Fruit fly (Drosophila melanogaster) whole organism, embryonic: ENCODE data around the gene soti.

ENCODE experiments used
- Antp ChIP-seq: fragments of 200-800 bp; sonication (Bioruptor generic); optimal IDR thresholded peaks from 3 replicates; lab custom pipeline; 2016; ENCODE audit warnings: missing biosample characterization, missing genetic modification characterization
- Blimp-1 ChIP-seq: fragments of 200-800 bp; sonication (Bioruptor generic); optimal IDR thresholded peaks from 3 replicates; lab custom pipeline; 2018; ENCODE audit warnings: missing biosample characterization, missing genetic modification characterization, mild to moderate bottlenecking, moderate library complexity, missing genetic modification reagents
- CG10147 ChIP-seq: fragments of 200-800 bp; sonication (Bioruptor generic); optimal IDR thresholded peaks from 2 replicates; lab custom pipeline; 2019; ENCODE audit warnings: missing biosample characterization, mild to moderate bottlenecking, missing genetic modification characterization, moderate library complexity
- CG10267 ChIP-seq: fragments of 200-800 bp; sonication (Bioruptor generic); optimal IDR thresholded peaks from 2 replicates; lab custom pipeline; 2018; ENCODE audit warnings: missing biosample characterization, mild to moderate bottlenecking, missing genetic modification characterization, moderate library complexity
- CG11504 ChIP-seq: fragments of 200-800 bp; sonication (Bioruptor generic); optimal IDR thresholded peaks from 3 replicates; lab custom pipeline; 2019; ENCODE audit warnings: missing biosample characterization, mild to moderate bottlenecking, missing genetic modification characterization, moderate library complexity
- CG12104 ChIP-seq: fragments of 200-800 bp; sonication (Bioruptor generic); optimal IDR thresholded peaks from 3 replicates; lab custom pipeline; 2016; ENCODE audit warnings: missing biosample characterization, missing genetic modification characterization
- CG12744 ChIP-seq: fragments of 200-800 bp; sonication (Bioruptor generic); optimal IDR thresholded peaks from 2 replicates; lab custom pipeline; 2016; ENCODE audit warnings: missing biosample characterization, missing genetic modification characterization
- CG13424 ChIP-seq: fragments of 200-800 bp; sonication (Bioruptor generic); optimal IDR thresholded peaks from 2 replicates; lab custom pipeline; 2019; ENCODE audit warnings: missing biosample characterization, mild to moderate bottlenecking, missing genetic modification characterization, moderate library complexity
- CG15601 ChIP-seq: fragments of 200-800 bp; sonication (Bioruptor generic); optimal IDR thresholded peaks from 3 replicates; lab custom pipeline; 2019; ENCODE audit warnings: missing biosample characterization, mild to moderate bottlenecking, missing genetic modification characterization, moderate library complexity
- CG18011 ChIP-seq: fragments of 200-800 bp; sonication (Bioruptor generic); optimal IDR thresholded peaks from 2 replicates; lab custom pipeline; 2017; ENCODE audit warnings: missing biosample characterization, missing genetic modification characterization, mild to moderate bottlenecking, moderate library complexity, missing genotype
- CG2129 ChIP-seq: fragments of 200-800 bp; sonication (Bioruptor generic); IDR thresholded peaks from 2 replicates; pipeline ENCODE4 v1.3.6; 2022; ENCODE audit warnings: missing biosample characterization, missing genetic modification characterization; ENCODE audit not compliant: partially characterized antibody
- CG33213 ChIP-seq: fragments of 200-800 bp; sonication (Bioruptor generic); optimal IDR thresholded peaks from 3 replicates; lab custom pipeline; 2016; ENCODE audit warnings: missing biosample characterization, missing genetic modification characterization
- CG4707 ChIP-seq: fragments of 200-800 bp; sonication (Bioruptor generic); optimal IDR thresholded peaks from 2 replicates; lab custom pipeline; 2018; ENCODE audit warnings: missing biosample characterization, mild to moderate bottlenecking, missing genetic modification characterization, moderate library complexity
- CG5180 ChIP-seq: fragments of 200-800 bp; sonication (Bioruptor generic); optimal IDR thresholded peaks from 3 replicates; lab custom pipeline; 2017; ENCODE audit warnings: missing biosample characterization, missing genetic modification characterization, mild to moderate bottlenecking, moderate library complexity, missing genetic modification reagents
- CG5245 ChIP-seq: fragments of 200-800 bp; sonication (Bioruptor generic); optimal IDR thresholded peaks from 3 replicates; lab custom pipeline; 2016; ENCODE audit warnings: missing biosample characterization, missing genetic modification characterization
- CG8765 ChIP-seq: fragments of 200-800 bp; sonication (Bioruptor generic); IDR thresholded peaks from 2 replicates; pipeline ENCODE4 v1.3.6; 2022; ENCODE audit warnings: missing biosample characterization, missing genetic modification characterization
- Dbx ChIP-seq: fragments of 200-800 bp; sonication (Bioruptor generic); IDR thresholded peaks from 3 replicates; pipeline ENCODE4 v1.3.6; 2022; ENCODE audit warnings: missing biosample characterization, missing genetic modification characterization
- ERR ChIP-seq: fragments of 200-800 bp; sonication (Bioruptor generic); optimal IDR thresholded peaks from 2 replicates; lab custom pipeline; 2016; ENCODE audit warnings: missing biosample characterization, missing genetic modification characterization
- Ets65A ChIP-seq: fragments of 200-800 bp; sonication (Bioruptor generic); peaks from one replicate; lab custom pipeline; 2016; ENCODE audit warnings: missing biosample characterization, missing genetic modification characterization
- Lpt ChIP-seq: fragments of >200 bp; optimal IDR thresholded peaks from 2 replicates; lab custom pipeline; 2018; ENCODE audit warnings: missing biosample characterization, missing genetic modification characterization
- Poxn ChIP-seq: fragments of 200-800 bp; sonication (Bioruptor generic); IDR thresholded peaks from 2 replicates; pipeline ENCODE4 v1.3.6; 2022; ENCODE audit warnings: missing biosample characterization, missing genetic modification characterization
- Spps ChIP-seq: fragments of 200-800 bp; sonication (Bioruptor generic); optimal IDR thresholded peaks from 2 replicates; lab custom pipeline; 2018; ENCODE audit warnings: missing biosample characterization, mild to moderate bottlenecking, missing genetic modification characterization
- Stat92E ChIP-seq, 3 experiments: fragments of >200 bp in 2 of 3; fragments of 200-800 bp in 1 of 3; sonication (Bioruptor generic) in 1 of 3; optimal IDR thresholded peaks; 2 replicates each; lab custom pipeline; 2017 to 2019; ENCODE audit warnings: missing biosample characterization in 3 of 3, missing genetic modification characterization in 3 of 3, mild to moderate bottlenecking in 1 of 3, moderate library complexity in 1 of 3
- Xbp1 ChIP-seq: fragments of 200-800 bp; sonication (Bioruptor generic); optimal IDR thresholded peaks from 3 replicates; lab custom pipeline; 2016; ENCODE audit warnings: missing biosample characterization, mild to moderate bottlenecking, missing genetic modification characterization
- abd-A ChIP-seq: fragments of 200-800 bp; sonication (Bioruptor generic); optimal IDR thresholded peaks from 3 replicates; lab custom pipeline; 2019; ENCODE audit warnings: missing biosample characterization, mild to moderate bottlenecking, missing genetic modification characterization, moderate library complexity
- chm ChIP-seq: fragments of 200-800 bp; sonication (Bioruptor generic); IDR thresholded peaks from 2 replicates; pipeline ENCODE4 v1.3.6; 2022; ENCODE audit warnings: missing biosample characterization, missing genetic modification characterization
- ci ChIP-seq: fragments of 200-800 bp; sonication (Bioruptor generic); IDR thresholded peaks from 3 replicates; pipeline ENCODE4 v1.3.6; 2022; ENCODE audit warnings: missing biosample characterization, missing genetic modification characterization
- ems ChIP-seq: fragments of 200-800 bp; sonication (Bioruptor generic); optimal IDR thresholded peaks from 3 replicates; lab custom pipeline; 2016; ENCODE audit warnings: missing biosample characterization, missing genetic modification characterization
- fd64A ChIP-seq: fragments of 200-800 bp; sonication (Bioruptor generic); optimal IDR thresholded peaks from 3 replicates; lab custom pipeline; 2018; ENCODE audit warnings: missing biosample characterization, mild to moderate bottlenecking, missing genetic modification characterization
- gcm2 ChIP-seq: fragments of 200-800 bp; sonication (Bioruptor generic); optimal IDR thresholded peaks from 2 replicates; lab custom pipeline; 2016; ENCODE audit warnings: missing biosample characterization, missing genetic modification characterization
- ken ChIP-seq: fragments of 200-800 bp; sonication (Bioruptor generic); IDR thresholded peaks from 3 replicates; pipeline ENCODE4 v1.3.6; 2022; ENCODE audit warnings: missing biosample characterization, missing genetic modification characterization
- lbe ChIP-seq: fragments of 200-800 bp; sonication (Bioruptor generic); optimal IDR thresholded peaks from 2 replicates; lab custom pipeline; 2016; ENCODE audit warnings: missing biosample characterization, mild to moderate bottlenecking, missing genetic modification characterization
- nau ChIP-seq: fragments of 200-800 bp; sonication (Bioruptor generic); optimal IDR thresholded peaks from 3 replicates; lab custom pipeline; 2017; ENCODE audit warnings: missing biosample characterization, mild to moderate bottlenecking, missing genetic modification characterization, missing genetic modification reagents
- phol ChIP-seq: fragments of 200-800 bp; sonication (Bioruptor generic); optimal IDR thresholded peaks from 3 replicates; lab custom pipeline; 2018; ENCODE audit warnings: missing biosample characterization, mild to moderate bottlenecking, missing genetic modification characterization, moderate library complexity
- pros ChIP-seq: fragments of 200-800 bp; sonication (Bioruptor generic); optimal IDR thresholded peaks from 3 replicates; lab custom pipeline; 2019; ENCODE audit warnings: missing biosample characterization, mild to moderate bottlenecking, missing genetic modification characterization, moderate library complexity
- pum ChIP-seq: fragments of 200-800 bp; sonication (Bioruptor generic); optimal IDR thresholded peaks from 2 replicates; lab custom pipeline; 2016; ENCODE audit warnings: missing biosample characterization, missing genetic modification characterization
- scrt ChIP-seq: fragments of 200-800 bp; sonication (Bioruptor generic); optimal IDR thresholded peaks from 2 replicates; lab custom pipeline; 2018; ENCODE audit warnings: missing biosample characterization, mild to moderate bottlenecking, missing genetic modification characterization, moderate library complexity
- sd ChIP-seq: fragments of 200-800 bp; sonication (Bioruptor generic); optimal IDR thresholded peaks from 3 replicates; lab custom pipeline; 2018; ENCODE audit warnings: missing biosample characterization, mild to moderate bottlenecking, missing genetic modification characterization, moderate library complexity
- sens ChIP-seq: fragments of 200-800 bp; sonication (Bioruptor generic); peaks from one replicate; lab custom pipeline; 2016; ENCODE audit warnings: missing biosample characterization, missing genetic modification characterization
- seq ChIP-seq: fragments of 200-800 bp; sonication (Bioruptor generic); IDR thresholded peaks from 2 replicates; pipeline ENCODE4 v1.3.6; 2022; ENCODE audit warnings: missing biosample characterization, missing genetic modification characterization
- sna ChIP-seq: fragments of 200-800 bp; sonication (Bioruptor generic); IDR thresholded peaks from 2 replicates; pipeline ENCODE4 v1.3.6; 2022; ENCODE audit warnings: missing biosample characterization, missing genetic modification characterization; ENCODE audit not compliant: partially characterized antibody
- sob ChIP-seq: fragments of 200-800 bp; sonication (Bioruptor generic); IDR thresholded peaks from 2 replicates; pipeline ENCODE4 v1.3.6; 2022; ENCODE audit warnings: missing biosample characterization, missing genetic modification characterization
- sr ChIP-seq: fragments of 200-800 bp; sonication (Bioruptor generic); IDR thresholded peaks from 3 replicates; pipeline ENCODE4 v1.3.6; 2022; ENCODE audit warnings: missing biosample characterization, missing genetic modification characterization
- sug ChIP-seq: fragments of 200-800 bp; optimal IDR thresholded peaks from 2 replicates; lab custom pipeline; 2019; ENCODE audit warnings: missing biosample characterization, mild to moderate bottlenecking, missing genetic modification characterization, moderate library complexity
- tap ChIP-seq: fragments of 200-800 bp; optimal IDR thresholded peaks from 3 replicates; lab custom pipeline; 2019; ENCODE audit warnings: missing biosample characterization, mild to moderate bottlenecking, missing genetic modification characterization, moderate library complexity
- twi ChIP-seq: fragments of 200-800 bp; optimal IDR thresholded peaks from 2 replicates; lab custom pipeline; 2019; ENCODE audit warnings: missing biosample characterization, mild to moderate bottlenecking, missing genetic modification characterization, moderate library complexity

Gene soti

dm6 chr3R:14419386-14420043 is 38.0 kb upstream of the soti start:
- TF ChIP-seq Blimp-1 (GFP tag; lab: Kevin White, UChicago) (peak; percentile 5), abd-A (tag; lab: Kevin White, UChicago) (no peak)

dm6 chr3R:14418293-14418692 is 36.8 kb upstream of the soti start, which contains the start of gene natalisin:
TSS of gene natalisin (plus strand) at chr3R:14418593.
- TF ChIP-seq ems (GFP tag; lab: Kevin White, UChicago) (no peak), sens (GFP tag; lab: Kevin White, UChicago) (peak; percentile 16), CG10147 (GFP tag; lab: Kevin White, UChicago) (no peak), CG8765 (GFP tag; lab: Robert Waterston, UW) (no peak)
- TF ChIP-seq, all 482 proteins: peak for 1

dm6 chr3R:14415679-14416078 is 34.2 kb upstream of the soti start:
- no peak for TF ChIP-seq CG4707 (GFP tag; lab: Kevin White, UChicago)
- TF ChIP-seq sd (tag; lab: Kevin White, UChicago) = peak; percentile 88
- TF ChIP-seq phol = no peak
- TF ChIP-seq CG12104 (GFP tag; lab: Kevin White, UChicago) = no peak
- TF ChIP-seq seq (GFP tag; lab: Robert Waterston, UW) = no peak
- peak; percentile 50 for TF ChIP-seq CG11504 (tag; lab: Kevin White, UChicago)
- peak; percentile 4 for TF ChIP-seq CG15601
- peak; percentile 90 for TF ChIP-seq twi
- peak; percentile 29 for TF ChIP-seq pros
- TF ChIP-seq ERR (GFP tag; lab: Kevin White, UChicago) = no peak
- TF ChIP-seq gcm2 = no peak
- TF ChIP-seq CG12744 = no peak
- TF ChIP-seq tap (tag; lab: Kevin White, UChicago) = peak; percentile 22
- TF ChIP-seq scrt = no peak
- no peak for TF ChIP-seq Lpt (GFP tag; lab: Kevin White, UChicago)
- TF ChIP-seq Ets65A (GFP tag; lab: Kevin White, UChicago) = peak; percentile 10
- TF ChIP-seq Spps = no peak
- no peak for TF ChIP-seq Poxn
- no peak for TF ChIP-seq lbe (GFP tag; lab: Kevin White, UChicago)
- no peak for TF ChIP-seq CG13424 (tag; lab: Kevin White, UChicago)
- TF ChIP-seq fd64A (GFP tag; lab: Kevin White, UChicago) = peak; percentile 44
- TF ChIP-seq sna (GFP tag; lab: Robert Waterston, UW) = no peak
- peak; percentile 42; the same call in 1 of the 3 replicates for TF ChIP-seq ci (GFP tag; lab: Robert Waterston, UW)
- no peak for TF ChIP-seq sob (GFP tag; lab: Robert Waterston, UW)
- TF ChIP-seq CG5245 = no peak
- TF ChIP-seq Dbx (GFP tag; lab: Robert Waterston, UW) = no peak
- TF ChIP-seq CG10267 (tag; lab: Kevin White, UChicago) = no peak
- TF ChIP-seq sr (GFP tag; lab: Robert Waterston, UW) = no peak
- no peak for TF ChIP-seq Stat92E (GFP tag; optimal IDR thresholded peaks at IDR 0.05; lab: Kevin White, UChicago)
- TF ChIP-seq nau (GFP tag; lab: Kevin White, UChicago) = peak; percentile 28
- TF ChIP-seq CG5180 = peak; percentile 5
- no peak for TF ChIP-seq sug (tag; lab: Kevin White, UChicago)
- TF ChIP-seq CG2129 (GFP tag; lab: Robert Waterston, UW) = no peak
- TF ChIP-seq chm (GFP tag; lab: Robert Waterston, UW) = no peak
- TF ChIP-seq Xbp1 = no peak
- TF ChIP-seq CG18011 (GFP tag; lab: Kevin White, UChicago) = no peak
- TF ChIP-seq Antp (GFP tag; lab: Kevin White, UChicago) = no peak
- no peak for TF ChIP-seq pum (GFP tag; lab: Kevin White, UChicago)
- 0 out of 3 replicates have a peak, but pooled peaks have one; percentile 36 for TF ChIP-seq ken
- TF ChIP-seq CG33213 (GFP tag; lab: Kevin White, UChicago) = no peak
